Worm (Caenorhabditis elegans): ENCODE measurements around the gene nas-31.

DNA sequence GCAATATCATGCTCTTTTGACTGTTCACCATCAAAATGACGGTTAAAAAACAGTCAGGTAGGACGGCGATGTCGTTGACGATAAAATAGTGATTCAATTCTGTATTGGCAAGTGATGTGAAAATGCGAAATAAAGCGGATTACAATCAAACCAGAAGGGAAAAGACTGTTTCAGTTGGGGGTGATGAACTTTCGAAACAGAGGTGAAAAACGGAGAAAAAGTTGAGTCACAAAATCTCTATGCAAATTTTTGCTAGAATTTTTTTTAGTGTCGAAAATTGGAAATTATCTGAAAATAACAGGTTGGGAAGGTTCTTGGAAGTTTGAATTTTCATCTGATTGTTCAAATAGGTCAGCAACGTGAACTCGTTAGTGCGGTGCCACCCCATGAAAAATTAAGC, at the start of gene nas-31:
- TF ChIP-seq nhr-23 (tag; optimal IDR thresholded peaks at IDR 0.05), result no peak
- no peak for TF ChIP-seq F13H6.1 (tag; optimal IDR thresholded peaks at IDR 0.05)

All from whole organism, L2 larva.